Worm (Caenorhabditis elegans): Measurements from ENCODE around the gene D2007.1.

DNA sequence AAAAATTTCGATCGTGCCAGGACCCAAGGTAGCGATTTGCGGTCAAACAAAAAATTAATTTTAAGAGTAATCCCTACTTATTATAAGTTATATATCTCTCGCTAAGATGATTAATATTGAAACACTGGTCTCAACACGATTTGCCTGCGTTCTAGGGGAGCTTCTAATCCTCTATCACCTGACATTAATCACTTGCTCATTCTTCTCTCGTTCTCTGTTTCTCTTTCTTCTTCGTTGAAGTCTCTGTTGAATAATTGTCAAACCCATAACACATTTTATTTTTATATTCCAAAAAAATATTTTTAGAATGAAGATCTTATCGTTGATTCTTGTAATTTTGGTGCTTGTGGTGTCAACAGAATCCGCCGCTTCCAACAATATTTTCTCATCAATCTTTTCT lies at the start of gene D2007.1:
- TF ChIP-seq him-1 (tag; optimal IDR thresholded peaks at IDR 0.05) (no peak), dao-5 (tag; optimal IDR thresholded peaks at IDR 0.05) (no peak), W03F9.2 (tag; optimal IDR thresholded peaks at IDR 0.05) (no peak)

All from whole organism, L4/young adult.